Worm (Caenorhabditis elegans) whole organism, midembryonic: ENCODE data around the gene F59B2.13.

Experiments used
- T22C8.4 ChIP-seq: fragments of 200-800 bp; sonication (Bioruptor generic); IDR thresholded peaks from 2 replicates; pipeline ENCODE4 v1.3.6; 2022; ENCODE audit warnings: missing genetic modification characterization, missing compliant biosample characterization
- cog-1 ChIP-seq: sonication (generic microtip); optimal IDR thresholded peaks from 2 replicates; lab custom pipeline; 2016; ENCODE audit warnings: missing genetic modification characterization, missing compliant biosample characterization
- flt-1 ChIP-seq: fragments of 200-800 bp; sonication (Bioruptor generic); IDR thresholded peaks from 2 replicates; pipeline ENCODE4 v1.3.6; 2022; ENCODE audit warnings: missing genetic modification characterization, missing compliant biosample characterization
- klf-2 ChIP-seq: fragments of 200-800 bp; sonication (Bioruptor generic); conservative IDR thresholded peaks from 2 replicates; pipeline ENCODE4 v1.3.6; 2022; ENCODE audit warnings: missing genetic modification reagents, missing genetic modification characterization, missing compliant biosample characterization
- med-1 ChIP-seq: sonication (generic microtip); optimal IDR thresholded peaks from 2 replicates; lab custom pipeline; 2017; ENCODE audit warnings: missing genetic modification characterization, mild to moderate bottlenecking, missing compliant biosample characterization, antibody characterized with exemption, missing genetic modification reagents; ENCODE audit not compliant: insufficient read depth
- ref-1 ChIP-seq: fragments of 200-800 bp; sonication (Bioruptor generic); conservative IDR thresholded peaks from 2 replicates; pipeline ENCODE4 v1.3.6; 2022; ENCODE audit warnings: missing genetic modification reagents, missing genetic modification characterization, missing compliant biosample characterization
- tab-1 ChIP-seq: fragments of 200-800 bp; sonication (Bioruptor generic); IDR thresholded peaks from 2 replicates; pipeline ENCODE4 v1.3.6; 2022; ENCODE audit warnings: missing genetic modification characterization, missing compliant biosample characterization
- ztf-23 ChIP-seq: fragments of 200-800 bp; sonication (Bioruptor generic); IDR thresholded peaks from 2 replicates; pipeline ENCODE4 v1.3.6; 2022; ENCODE audit warnings: missing genetic modification reagents, missing genetic modification characterization, missing compliant biosample characterization
- ztf-29 ChIP-seq: fragments of 200-800 bp; sonication (Bioruptor generic); IDR thresholded peaks from 2 replicates; pipeline ENCODE4 v1.3.6; 2022; ENCODE audit warnings: missing genetic modification reagents, missing genetic modification characterization, missing compliant biosample characterization

The F59B2.13 gene

ce11 chrIII:8974835-8975234, 52.0 kb downstream of the F59B2.13 start:
- TF ChIP-seq T22C8.4 (no peak), ref-1 (GFP tag; lab: Robert Waterston, UW) (no peak), tab-1 (GFP tag; lab: Robert Waterston, UW) (no peak), ztf-29 (GFP tag; lab: Robert Waterston, UW) (no peak), klf-2 (GFP tag; lab: Robert Waterston, UW) (no peak), ztf-23 (GFP tag; lab: Robert Waterston, UW) (no peak), med-1 (GFP tag; lab: Kevin White, UChicago) (no peak), cog-1 (tag; lab: Kevin White, UChicago) (no peak), flt-1 (GFP tag; lab: Robert Waterston, UW) (no peak)
